Fruit fly (Drosophila melanogaster) whole organism, adult: Measurements from ENCODE around the gene VhaM9.7-b.

Experiments
- CG12768 ChIP-seq: fragments of 200-800 bp; sonication (Bioruptor generic); optimal IDR thresholded peaks from 2 replicates; lab custom pipeline; 2017; ENCODE audit warnings: missing biosample characterization, missing genetic modification characterization, mild to moderate bottlenecking, moderate library complexity, missing genetic modification reagents
- Hr96 ChIP-seq: fragments of 200-800 bp; sonication (Bioruptor generic); optimal IDR thresholded peaks from 2 replicates; lab custom pipeline; 2016; ENCODE audit warnings: missing biosample characterization, missing genetic modification characterization

DNA sequence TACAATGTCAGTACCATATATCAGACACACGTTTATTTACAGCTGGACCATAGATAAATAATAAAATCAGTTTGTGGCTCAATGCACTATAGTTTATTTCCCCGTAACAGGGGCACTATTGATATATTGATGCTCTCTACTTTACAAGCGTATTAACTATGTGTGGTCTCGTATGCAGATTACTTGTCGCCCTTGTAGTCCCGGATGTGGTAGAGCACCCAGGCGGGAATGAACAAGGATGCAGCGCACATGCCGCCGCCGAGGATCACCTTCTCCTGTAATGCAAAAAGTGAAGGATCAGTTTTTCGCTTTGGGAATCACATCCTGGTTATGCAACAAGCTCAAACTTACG, 793 bp upstream of the VhaM9.7-b start:
- TF ChIP-seq CG12768 (GFP tag; lab: Kevin White, UChicago) = no peak
- TF ChIP-seq Hr96 (GFP tag; lab: Kevin White, UChicago) = no peak
